Worm (Caenorhabditis elegans): ENCODE results near the gene clec-55.

DNA sequence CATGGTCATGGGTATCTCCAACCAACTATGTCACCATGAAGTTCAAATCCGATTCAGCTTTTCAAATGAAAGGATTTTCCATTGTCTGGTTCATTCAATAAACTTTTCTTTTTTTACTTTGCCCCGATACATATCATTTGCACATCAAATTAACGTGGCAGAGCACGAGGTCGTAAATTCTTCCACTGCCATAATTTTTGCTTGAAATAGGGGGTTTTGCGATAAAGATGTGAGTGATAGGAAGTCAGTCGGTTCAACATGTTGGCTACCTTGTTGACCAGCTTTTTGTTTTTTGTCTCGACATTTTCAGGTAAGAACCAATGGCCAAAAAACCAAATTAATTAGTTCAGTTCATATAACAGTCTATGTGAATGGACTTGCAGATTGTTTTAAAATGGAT, 2.4 kb upstream of the clec-55 start, which contains the start of gene clec-54:
- TF ChIP-seq nhr-21 (tag; optimal IDR thresholded peaks at IDR 0.05) (no peak), ceh-16 (tag; optimal IDR thresholded peaks at IDR 0.05) (no peak), egl-27 (tag; optimal IDR thresholded peaks at IDR 0.05) (no peak), zag-1 (tag; optimal IDR thresholded peaks at IDR 0.05) (no peak), unc-62 (GFP tag; optimal IDR thresholded peaks at IDR 0.05) (no peak), nhr-11 (tag; optimal IDR thresholded peaks at IDR 0.05) (no peak), nhr-77 (tag; optimal IDR thresholded peaks at IDR 0.05) (no peak), blmp-1 (tag; optimal IDR thresholded peaks at IDR 0.05; ENCODE audit: insufficient read depth) (no peak), lin-39 (tag; optimal IDR thresholded peaks at IDR 0.05) (no peak), unc-39 (tag; optimal IDR thresholded peaks at IDR 0.05) (no peak)
